Fruit fly (Drosophila melanogaster) whole organism, pupa: ENCODE data around the gene Brd.

ENCODE experiments used
- CG10348 ChIP-seq: fragments of 200-800 bp; sonication (Bioruptor generic); IDR thresholded peaks from 2 replicates; pipeline ENCODE4 v1.3.6; 2022; ENCODE audit warnings: missing biosample characterization, missing genetic modification characterization
- CG12605 ChIP-seq: fragments of 200-800 bp; sonication (Bioruptor generic); IDR thresholded peaks from 2 replicates; pipeline ENCODE4 v1.3.6; 2022; ENCODE audit warnings: missing biosample characterization, missing genetic modification characterization
- CG13204 ChIP-seq: fragments of 200-800 bp; sonication (Bioruptor generic); optimal IDR thresholded peaks from 2 replicates; lab custom pipeline; 2018; ENCODE audit warnings: missing biosample characterization, mild to moderate bottlenecking, missing genetic modification characterization, moderate library complexity
- CG14655 ChIP-seq: fragments of 200-800 bp; sonication (Bioruptor generic); optimal IDR thresholded peaks from 3 replicates; lab custom pipeline; 2017; ENCODE audit warnings: mild to moderate bottlenecking, missing biosample characterization, missing genetic modification reagents, missing genetic modification characterization
- CG15710 ChIP-seq: fragments of 200-800 bp; sonication (Bioruptor generic); optimal IDR thresholded peaks from 2 replicates; lab custom pipeline; 2018; ENCODE audit warnings: missing biosample characterization, mild to moderate bottlenecking, missing genetic modification characterization, moderate library complexity
- CG17806 ChIP-seq: fragments of 200-800 bp; sonication (Bioruptor generic); optimal IDR thresholded peaks from 2 replicates; lab custom pipeline; 2018; ENCODE audit warnings: missing biosample characterization, mild to moderate bottlenecking, missing genetic modification characterization, moderate library complexity
- CG32121 ChIP-seq: fragments of 200-800 bp; sonication (Bioruptor generic); IDR thresholded peaks from 2 replicates; pipeline ENCODE4 v1.3.6; 2022; ENCODE audit warnings: missing biosample characterization, missing genetic modification characterization
- CG34367 ChIP-seq: fragments of 200-800 bp; sonication (Bioruptor generic); optimal IDR thresholded peaks from 2 replicates; lab custom pipeline; 2018; ENCODE audit warnings: missing biosample characterization, mild to moderate bottlenecking, missing genetic modification characterization
- CG4496 ChIP-seq: fragments of 200-800 bp; sonication (Bioruptor generic); IDR thresholded peaks from 3 replicates; pipeline ENCODE4 v1.3.6; 2022; ENCODE audit warnings: missing biosample characterization, missing genetic modification characterization
- CG8159 ChIP-seq: fragments of 200-800 bp; sonication (Bioruptor generic); optimal IDR thresholded peaks from 3 replicates; lab custom pipeline; 2018; ENCODE audit warnings: missing biosample characterization, mild to moderate bottlenecking, missing genetic modification characterization, moderate library complexity
- CG8301 ChIP-seq: fragments of 200-800 bp; sonication (Bioruptor generic); optimal IDR thresholded peaks from 2 replicates; lab custom pipeline; 2018; ENCODE audit warnings: missing biosample characterization, mild to moderate bottlenecking, missing genetic modification characterization
- CG9948 ChIP-seq: fragments of 200-800 bp; sonication (Bioruptor generic); optimal IDR thresholded peaks from 2 replicates; lab custom pipeline; 2018; ENCODE audit warnings: missing biosample characterization, mild to moderate bottlenecking, missing genetic modification characterization, moderate library complexity
- D1 ChIP-seq: fragments of 200-800 bp; sonication (Bioruptor generic); optimal IDR thresholded peaks from 2 replicates; lab custom pipeline; 2018; ENCODE audit warnings: missing biosample characterization, mild to moderate bottlenecking, missing genetic modification characterization, moderate library complexity
- EcR ChIP-seq: fragments of 200-800 bp; sonication (Bioruptor generic); optimal IDR thresholded peaks from 3 replicates; lab custom pipeline; 2019; ENCODE audit warnings: missing biosample characterization, missing genetic modification characterization, mild to moderate bottlenecking, moderate library complexity, missing genetic modification reagents
- Ets98B ChIP-seq: fragments of 200-800 bp; sonication (Bioruptor generic); IDR thresholded peaks from 2 replicates; pipeline ENCODE4 v1.3.6; 2022; ENCODE audit warnings: missing biosample characterization, missing genetic modification characterization
- Pif1A ChIP-seq: fragments of 200-800 bp; sonication (Bioruptor generic); optimal IDR thresholded peaks from 3 replicates; lab custom pipeline; 2016; ENCODE audit warnings: missing biosample characterization, missing genetic modification characterization
- Pif1B ChIP-seq: fragments of 200-800 bp; sonication (Bioruptor generic); optimal IDR thresholded peaks from 3 replicates; lab custom pipeline; 2016; ENCODE audit warnings: missing biosample characterization, missing genetic modification characterization
- Snoo ChIP-seq: fragments of 200-800 bp; sonication (Bioruptor generic); optimal IDR thresholded peaks from 3 replicates; lab custom pipeline; 2017; ENCODE audit warnings: missing biosample characterization, mild to moderate bottlenecking, missing genetic modification characterization, inconsistent platforms
- fd96Ca ChIP-seq: fragments of 200-800 bp; sonication (Bioruptor generic); IDR thresholded peaks from 3 replicates; pipeline ENCODE4 v1.3.6; 2022; ENCODE audit warnings: missing biosample characterization, missing genetic modification characterization
- gl ChIP-seq: fragments of 200-800 bp; sonication (Bioruptor generic); optimal IDR thresholded peaks from 2 replicates; lab custom pipeline; 2018; ENCODE audit warnings: missing biosample characterization, mild to moderate bottlenecking, missing genetic modification characterization
- rn ChIP-seq: fragments of 200-800 bp; sonication (Bioruptor generic); IDR thresholded peaks from 2 replicates; pipeline ENCODE4 v1.3.6; 2022; ENCODE audit warnings: missing biosample characterization, missing genetic modification characterization

Gene Brd

dm6 chr3L:14978496-14978894 lies 6.0 kb downstream of the Brd start:
- TF ChIP-seq Ets98B (GFP tag; lab: Robert Waterston, UW) (0 out of 2 replicates have a peak, but pooled peaks have one; percentile 24), Pif1A (GFP tag; lab: Kevin White, UChicago) (no peak), CG8301 (tag; lab: Kevin White, UChicago) (no peak), EcR (peak; percentile 98), CG8159 (no peak), CG4496 (0 out of 3 replicates have a peak, but pooled peaks have one; percentile 38), CG13204 (peak; percentile 3), fd96Ca (peak; percentile 73), CG32121 (GFP tag; lab: Robert Waterston, UW) (peak; percentile 39), Pif1B (GFP tag; lab: Kevin White, UChicago) (no peak)

- TF ChIP-seq CG10348 (GFP tag; lab: Robert Waterston, UW) (no peak), CG15710 (no peak), CG34367 (tag; lab: Kevin White, UChicago) (no peak)
Observed at dm6 chr3L:14979332-14979731, 6.9 kb downstream of the Brd start, which contains the start of gene CG3349. Gene CG3349 (plus strand): TSS chr3L:14979620.

- TF ChIP-seq gl (tag; lab: Kevin White, UChicago) = no peak
- TF ChIP-seq CG10348 (GFP tag; lab: Robert Waterston, UW) = no peak
- no peak for TF ChIP-seq Pif1A (GFP tag; lab: Kevin White, UChicago)
- no peak for TF ChIP-seq Pif1B (GFP tag; lab: Kevin White, UChicago)
- TF ChIP-seq EcR = peak; percentile 66
Observed at dm6 chr3L:14980038-14980437, 7.6 kb downstream of the Brd start.

dm6 chr3L:14982675-14983084 lies 10.2 kb downstream of the Brd start, which contains the start of gene CG5114:
Gene CG5114 (plus strand): TSS chr3L:14982835.
- TF ChIP-seq Ets98B (GFP tag; lab: Robert Waterston, UW) (peak; percentile 23; the same call in 1 of the 2 replicates), CG4496 (peak; percentile 60; the same call in 1 of the 3 replicates), Snoo (tag; lab: Kevin White, UChicago) (no peak), EcR (peak; percentile 6)

dm6 chr3L:14984521-14985150 lies 12.2 kb downstream of the Brd start, which contains the start of gene mnd:
Gene mnd (plus strand): TSS chr3L:14985100.
- TF ChIP-seq Pif1B (GFP tag; lab: Kevin White, UChicago) = peak; percentile 71
- no peak for TF ChIP-seq CG13204
- peak; percentile 89 for TF ChIP-seq CG14655 (GFP tag; lab: Kevin White, UChicago)
- TF ChIP-seq CG4496 = peak; percentile 95
- TF ChIP-seq rn = no peak; the same call in 1 of the 2 replicates
- peak; percentile 79 for TF ChIP-seq CG8159
- TF ChIP-seq CG10348 (GFP tag; lab: Robert Waterston, UW) = peak; percentile 44; the same call in 1 of the 2 replicates
- peak; percentile 47 for TF ChIP-seq Snoo (tag; lab: Kevin White, UChicago)
- TF ChIP-seq CG12605 (GFP tag; lab: Robert Waterston, UW) = peak; percentile 93
- peak; percentile 74 for TF ChIP-seq CG15710
- peak; percentile 91 for TF ChIP-seq CG32121 (GFP tag; lab: Robert Waterston, UW)
- no peak for TF ChIP-seq fd96Ca
- TF ChIP-seq D1 (tag; lab: Kevin White, UChicago) = peak; percentile 49
- TF ChIP-seq gl (tag; lab: Kevin White, UChicago) = peak; percentile 40
- TF ChIP-seq CG8301 (tag; lab: Kevin White, UChicago) = peak; percentile 93
- peak; percentile 89 for TF ChIP-seq EcR
- TF ChIP-seq CG34367 (tag; lab: Kevin White, UChicago) = peak; percentile 75
- TF ChIP-seq Pif1A (GFP tag; lab: Kevin White, UChicago) = peak; percentile 84
- TF ChIP-seq CG9948 (tag; lab: Kevin White, UChicago) = peak; percentile 81
- TF ChIP-seq Ets98B (GFP tag; lab: Robert Waterston, UW) = peak; percentile 95
- TF ChIP-seq CG17806 (tag; lab: Kevin White, UChicago) = peak; percentile 85
- TF ChIP-seq, all 21 proteins: peak for 18

- TF ChIP-seq Ets98B (GFP tag; lab: Robert Waterston, UW) = no peak
Observed at dm6 chr3L:14986340-14986916, 14.0 kb downstream of the Brd start.
